Fruit fly (Drosophila melanogaster) S2 (cell line): Measurements from ENCODE around the gene tna.

Source experiments
- CG8478 ChIP-seq: fragments of >200 bp; optimal IDR thresholded peaks from 2 replicates; lab custom pipeline; 2018
- CTCF ChIP-seq, 2 experiments: fragments of >200 bp; optimal IDR thresholded peaks; 2 replicates each; lab custom pipeline; 2018

dm6 chr3L:10837869-10838783 lies 2.8 kb downstream of the tna start:
- no peak for TF ChIP-seq CTCF (optimal IDR thresholded peaks at IDR 0.05; lab: Kevin White, UChicago)
- TF ChIP-seq CG8478 (lab: Kevin White, UChicago), result no peak
